Worm (Caenorhabditis elegans): ENCODE measurements around the gene srr-10.

DNA sequence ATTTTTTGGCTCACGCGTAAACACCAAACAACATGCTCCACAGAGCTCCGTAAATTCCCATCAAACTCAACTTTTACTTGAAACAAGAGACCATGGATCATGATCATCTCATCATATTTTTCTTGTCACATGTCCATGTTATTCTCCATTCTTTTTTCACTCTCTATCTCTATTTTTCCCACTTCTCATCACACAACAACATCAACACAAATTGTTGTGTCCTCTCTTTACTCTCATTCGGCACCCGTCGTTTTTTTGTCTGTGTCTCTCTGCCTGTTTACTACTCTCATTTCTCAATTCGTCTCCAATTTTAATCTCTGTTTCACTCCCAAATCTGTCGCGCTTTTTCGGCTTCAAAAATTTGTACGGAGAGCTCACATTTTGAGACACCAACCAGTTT is 23.9 kb downstream of the srr-10 start:
- no peak for TF ChIP-seq skn-1 (tag; optimal IDR thresholded peaks at IDR 0.05)
- TF ChIP-seq dmd-4 (tag; optimal IDR thresholded peaks at IDR 0.05), result no peak
- no peak for TF ChIP-seq nhr-237 (tag; optimal IDR thresholded peaks at IDR 0.05)
- TF ChIP-seq ama-1 (optimal IDR thresholded peaks at IDR 0.05), result no peak

All from whole organism, L2 larva.